Fruit fly (Drosophila melanogaster) whole organism, prepupa: ENCODE data around the gene CG46244.

ENCODE experiments used
- Blimp-1 ChIP-seq: fragments of 200-800 bp; sonication (Bioruptor generic); optimal IDR thresholded peaks from 3 replicates; lab custom pipeline; 2017; ENCODE audit warnings: missing biosample characterization, missing genetic modification characterization, mild to moderate bottlenecking, moderate library complexity, missing genetic modification reagents
- CG10631 ChIP-seq: fragments of 200-800 bp; sonication (Bioruptor generic); optimal IDR thresholded peaks from 2 replicates; lab custom pipeline; 2016; ENCODE audit warnings: missing biosample characterization, missing genetic modification characterization
- CG10669 ChIP-seq: fragments of 200-800 bp; sonication (Bioruptor generic); optimal IDR thresholded peaks from 3 replicates; lab custom pipeline; 2018; ENCODE audit warnings: missing biosample characterization, mild to moderate bottlenecking, missing genetic modification characterization, moderate library complexity
- CG11294 ChIP-seq: fragments of 200-800 bp; sonication (Bioruptor generic); IDR thresholded peaks from 2 replicates; pipeline ENCODE4 v1.3.6; 2022; ENCODE audit warnings: missing biosample characterization, missing genetic modification characterization
- CG15336 ChIP-seq: fragments of 200-800 bp; sonication (Bioruptor generic); IDR thresholded peaks from 2 replicates; pipeline ENCODE4 v1.3.6; 2022; ENCODE audit warnings: missing biosample characterization, missing genetic modification characterization
- CG1621 ChIP-seq: fragments of 200-800 bp; sonication (Bioruptor generic); optimal IDR thresholded peaks from 3 replicates; lab custom pipeline; 2018; ENCODE audit warnings: missing biosample characterization, mild to moderate bottlenecking, missing genetic modification characterization
- CG16779 ChIP-seq: fragments of 200-800 bp; sonication (Bioruptor generic); optimal IDR thresholded peaks from 3 replicates; lab custom pipeline; 2017; ENCODE audit warnings: missing biosample characterization, mild to moderate bottlenecking, missing genetic modification characterization
- CG3032 ChIP-seq: fragments of 200-800 bp; optimal IDR thresholded peaks from 2 replicates; lab custom pipeline; 2019; ENCODE audit warnings: missing biosample characterization, mild to moderate bottlenecking, missing genetic modification characterization, moderate library complexity
- CG31627 ChIP-seq: fragments of 200-800 bp; sonication (Bioruptor generic); optimal IDR thresholded peaks from 3 replicates; lab custom pipeline; 2016; ENCODE audit warnings: missing biosample characterization, missing genetic modification characterization
- CG32006 ChIP-seq: fragments of 200-800 bp; sonication (Bioruptor generic); optimal IDR thresholded peaks from 3 replicates; lab custom pipeline; 2017; ENCODE audit warnings: missing biosample characterization, mild to moderate bottlenecking, missing genetic modification characterization
- CG34406 ChIP-seq: fragments of 200-800 bp; sonication (Bioruptor generic); optimal IDR thresholded peaks from 3 replicates; lab custom pipeline; 2016; ENCODE audit warnings: missing biosample characterization, missing genetic modification characterization
- CG3919 ChIP-seq: fragments of 200-800 bp; sonication (Bioruptor generic); optimal IDR thresholded peaks from 3 replicates; lab custom pipeline; 2016; ENCODE audit warnings: missing biosample characterization, missing genetic modification characterization
- CG4318 ChIP-seq: fragments of 200-800 bp; sonication (Bioruptor generic); optimal IDR thresholded peaks from 3 replicates; lab custom pipeline; 2017; ENCODE audit warnings: missing biosample characterization, mild to moderate bottlenecking, missing genetic modification characterization
- CG6276 ChIP-seq: fragments of 200-800 bp; sonication (Bioruptor generic); optimal IDR thresholded peaks from 2 replicates; lab custom pipeline; 2017; ENCODE audit warnings: missing biosample characterization, mild to moderate bottlenecking, missing genetic modification characterization
- CG6854 ChIP-seq: fragments of 200-800 bp; sonication (Bioruptor generic); optimal IDR thresholded peaks from 2 replicates; lab custom pipeline; 2017; ENCODE audit warnings: missing biosample characterization, mild to moderate bottlenecking, missing genetic modification characterization
- CG7368 ChIP-seq: fragments of 200-800 bp; sonication (Bioruptor generic); optimal IDR thresholded peaks from 3 replicates; lab custom pipeline; 2016; ENCODE audit warnings: missing biosample characterization, missing genetic modification characterization
- CG8119 ChIP-seq: fragments of 200-800 bp; sonication (Bioruptor generic); IDR thresholded peaks from 3 replicates; pipeline ENCODE4 v1.3.6; 2022; ENCODE audit warnings: missing biosample characterization, missing genetic modification characterization
- CG8632 ChIP-seq: fragments of 200-800 bp; sonication (Bioruptor generic); optimal IDR thresholded peaks from 3 replicates; lab custom pipeline; 2016; ENCODE audit warnings: missing biosample characterization, missing genetic modification characterization
- CG9139 ChIP-seq: fragments of 200-800 bp; sonication (Bioruptor generic); optimal IDR thresholded peaks from 3 replicates; lab custom pipeline; 2017; ENCODE audit warnings: missing biosample characterization, mild to moderate bottlenecking, missing genetic modification characterization
- Eip75B ChIP-seq: fragments of 200-800 bp; sonication (Bioruptor generic); optimal IDR thresholded peaks from 3 replicates; lab custom pipeline; 2016; ENCODE audit warnings: missing biosample characterization, missing genetic modification characterization
- Eip78C ChIP-seq: fragments of 200-800 bp; sonication (Bioruptor generic); peaks from one replicate; lab custom pipeline; 2016; ENCODE audit warnings: missing biosample characterization, missing genetic modification characterization
- Eip93F ChIP-seq: fragments of 200-800 bp; sonication (Bioruptor generic); optimal IDR thresholded peaks from 2 replicates; lab custom pipeline; 2016; ENCODE audit warnings: missing biosample characterization, mild to moderate bottlenecking, missing genetic modification characterization
- Ets21C ChIP-seq: fragments of 200-800 bp; sonication (Bioruptor generic); optimal IDR thresholded peaks from 3 replicates; lab custom pipeline; 2016; ENCODE audit warnings: missing biosample characterization, missing genetic modification characterization
- Ets96B ChIP-seq: fragments of 200-800 bp; optimal IDR thresholded peaks from 2 replicates; lab custom pipeline; 2019; ENCODE audit warnings: missing biosample characterization, mild to moderate bottlenecking, missing genetic modification characterization, moderate library complexity
- Gug ChIP-seq: fragments of 200-800 bp; sonication (Bioruptor generic); IDR thresholded peaks from 2 replicates; pipeline ENCODE4 v1.3.6; 2022; ENCODE audit warnings: missing biosample characterization, missing genetic modification characterization
- Hr39 ChIP-seq: fragments of 200-800 bp; sonication (Bioruptor generic); optimal IDR thresholded peaks from 2 replicates; lab custom pipeline; 2016; ENCODE audit warnings: missing biosample characterization, missing genetic modification characterization
- Lpt ChIP-seq: fragments of 200-800 bp; sonication (Bioruptor generic); optimal IDR thresholded peaks from 3 replicates; lab custom pipeline; 2016; ENCODE audit warnings: missing biosample characterization, missing genetic modification characterization
- Met ChIP-seq: fragments of 200-800 bp; sonication (Bioruptor generic); optimal IDR thresholded peaks from 3 replicates; lab custom pipeline; 2016; ENCODE audit warnings: missing biosample characterization, missing genetic modification characterization
- OdsH ChIP-seq: fragments of 200-800 bp; sonication (Bioruptor generic); optimal IDR thresholded peaks from 3 replicates; lab custom pipeline; 2016; ENCODE audit warnings: missing biosample characterization, missing genetic modification characterization
- Smox ChIP-seq: fragments of 200-800 bp; sonication (Bioruptor generic); optimal IDR thresholded peaks from 3 replicates; lab custom pipeline; 2016; ENCODE audit warnings: missing biosample characterization, missing genetic modification characterization
- Sox102F ChIP-seq: fragments of 200-800 bp; sonication (Bioruptor generic); optimal IDR thresholded peaks from 2 replicates; lab custom pipeline; 2016; ENCODE audit warnings: missing biosample characterization, mild to moderate bottlenecking, missing genetic modification characterization
- Sox14 ChIP-seq: fragments of 200-800 bp; sonication (Bioruptor generic); optimal IDR thresholded peaks from 3 replicates; lab custom pipeline; 2016; ENCODE audit warnings: missing biosample characterization, missing genetic modification characterization
- Sox15 ChIP-seq: fragments of 200-800 bp; sonication (Bioruptor generic); optimal IDR thresholded peaks from 3 replicates; lab custom pipeline; 2016; ENCODE audit warnings: missing biosample characterization, missing genetic modification characterization
- achi ChIP-seq: fragments of 200-800 bp; sonication (Bioruptor generic); optimal IDR thresholded peaks from 3 replicates; lab custom pipeline; 2016; ENCODE audit warnings: missing biosample characterization, missing genetic modification characterization
- acj6 ChIP-seq: fragments of 200-800 bp; sonication (Bioruptor generic); optimal IDR thresholded peaks from 3 replicates; lab custom pipeline; 2016; ENCODE audit warnings: missing biosample characterization, missing genetic modification characterization
- eg ChIP-seq: fragments of 200-800 bp; sonication (Bioruptor generic); IDR thresholded peaks from 3 replicates; pipeline ENCODE4 v1.3.6; 2022; ENCODE audit warnings: missing biosample characterization, missing genetic modification characterization
- esn ChIP-seq: fragments of 200-800 bp; sonication (Bioruptor generic); optimal IDR thresholded peaks from 2 replicates; lab custom pipeline; 2016; ENCODE audit warnings: missing biosample characterization, mild to moderate bottlenecking, missing genetic modification characterization, moderate library complexity
- fd59A ChIP-seq: fragments of 200-800 bp; sonication (Bioruptor generic); optimal IDR thresholded peaks from 2 replicates; lab custom pipeline; 2017; ENCODE audit warnings: missing biosample characterization, mild to moderate bottlenecking, missing genetic modification characterization, missing genetic modification reagents
- fd85E ChIP-seq: fragments of 200-800 bp; sonication (Bioruptor generic); optimal IDR thresholded peaks from 3 replicates; lab custom pipeline; 2016; ENCODE audit warnings: missing biosample characterization, missing genetic modification characterization
- fkh ChIP-seq: fragments of 200-800 bp; sonication (Bioruptor generic); optimal IDR thresholded peaks from 3 replicates; lab custom pipeline; 2017; ENCODE audit warnings: missing biosample characterization, mild to moderate bottlenecking, missing genetic modification characterization, moderate library complexity
- net ChIP-seq: fragments of 200-800 bp; sonication (Bioruptor generic); optimal IDR thresholded peaks from 3 replicates; lab custom pipeline; 2016; ENCODE audit warnings: missing biosample characterization, missing genetic modification characterization
- pdm3 ChIP-seq: fragments of 200-800 bp; sonication (Bioruptor generic); optimal IDR thresholded peaks from 3 replicates; lab custom pipeline; 2016; ENCODE audit warnings: missing biosample characterization, missing genetic modification characterization
- spab ChIP-seq: fragments of 200-800 bp; sonication (Bioruptor generic); optimal IDR thresholded peaks from 2 replicates; lab custom pipeline; 2017; ENCODE audit warnings: missing biosample characterization, mild to moderate bottlenecking, missing genetic modification characterization, missing genetic modification reagents
- ss ChIP-seq, 2 experiments: fragments of 200-800 bp; sonication (Bioruptor generic); optimal IDR thresholded peaks; 2 replicates in 1 of 2; 3 replicates in 1 of 2; lab custom pipeline; 2017 to 2018; ENCODE audit warnings: mild to moderate bottlenecking in 2 of 2, missing biosample characterization in 2 of 2, missing genetic modification characterization in 2 of 2, moderate library complexity in 1 of 2
- svp ChIP-seq: fragments of 200-800 bp; sonication (Bioruptor generic); peaks from one replicate; lab custom pipeline; 2016; ENCODE audit warnings: missing biosample characterization, missing genetic modification characterization
- topi ChIP-seq: fragments of 200-800 bp; sonication (Bioruptor generic); optimal IDR thresholded peaks from 3 replicates; lab custom pipeline; 2016; ENCODE audit warnings: missing biosample characterization, missing genetic modification characterization
- vri ChIP-seq: fragments of 200-800 bp; sonication (Bioruptor generic); optimal IDR thresholded peaks from 3 replicates; lab custom pipeline; 2016; ENCODE audit warnings: missing biosample characterization, mild to moderate bottlenecking, missing genetic modification characterization

Gene CG46244

DNA sequence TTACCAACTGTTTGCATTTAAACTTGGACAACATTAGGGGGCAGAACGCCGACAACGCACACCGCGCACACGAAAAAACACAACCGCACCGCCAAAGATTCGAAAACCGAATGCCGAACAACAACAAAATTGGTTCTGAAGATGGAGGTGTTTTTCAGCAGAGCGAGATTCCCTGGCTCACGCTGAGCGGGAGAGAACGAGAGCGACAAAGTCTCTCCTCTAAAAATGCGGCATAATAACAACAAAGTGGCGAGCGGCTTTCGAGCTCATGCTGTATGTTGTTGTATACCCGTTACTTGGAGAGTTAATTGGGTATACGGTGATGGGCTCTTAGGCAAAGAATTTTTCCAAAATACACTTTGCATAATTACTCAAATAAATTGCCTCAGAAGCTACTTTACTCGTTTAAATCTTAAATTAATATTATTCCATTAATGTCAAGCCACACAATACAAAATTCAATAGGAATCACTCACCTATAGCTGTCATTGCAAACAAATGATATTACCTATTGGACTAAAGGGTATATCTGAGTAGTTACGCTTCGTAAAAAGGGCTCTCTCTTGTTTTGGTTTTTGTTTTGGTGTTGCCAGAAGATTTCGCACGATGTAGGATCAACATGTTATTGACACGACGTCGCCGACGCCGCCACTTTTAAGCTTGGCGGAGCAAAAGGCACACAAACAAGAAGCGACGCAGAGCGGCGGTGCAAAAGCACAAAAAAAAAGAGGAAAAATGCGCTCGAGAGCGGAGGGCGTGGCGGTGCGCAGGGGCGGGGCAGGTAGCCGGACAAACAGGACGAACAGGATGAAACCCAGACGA, 33.7 kb upstream of the CG46244 start (continued):
- TF ChIP-seq CG7368 (GFP tag; lab: Kevin White, UChicago) (peak; percentile 82), fd59A (peak; percentile 93), topi (GFP tag; lab: Kevin White, UChicago) (peak; percentile 96), Eip93F (GFP tag; lab: Kevin White, UChicago) (peak; percentile 90), OdsH (GFP tag; lab: Kevin White, UChicago) (peak; percentile 96), Hr39 (GFP tag; lab: Kevin White, UChicago) (peak; percentile 94), CG8119 (GFP tag; lab: Robert Waterston, UW) (peak; percentile 95), Met (GFP tag; lab: Kevin White, UChicago) (peak; percentile 97), Sox14 (GFP tag; lab: Kevin White, UChicago) (peak; percentile 96), CG34406 (GFP tag; lab: Kevin White, UChicago) (peak; percentile 87)
- TF ChIP-seq, all 60 proteins: peak for 59

DNA sequence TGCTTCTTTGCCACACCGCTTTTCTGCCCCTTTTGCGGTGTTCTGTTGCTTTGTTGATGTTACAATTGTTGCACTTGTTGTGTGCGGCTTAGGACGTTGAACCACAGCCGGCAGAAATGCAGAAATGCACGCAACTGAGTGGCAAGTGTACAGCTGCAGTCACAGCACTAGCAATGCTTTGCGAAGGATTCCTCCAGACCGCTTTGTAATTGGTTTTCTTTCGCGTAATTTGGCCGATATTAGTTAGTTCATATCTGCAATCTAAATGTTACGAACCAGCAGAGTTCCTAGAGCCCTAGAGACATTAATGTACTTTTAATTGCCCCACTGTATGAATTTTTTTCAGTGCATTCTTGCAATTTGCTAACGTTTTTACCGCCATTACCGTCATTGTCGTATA, 32.0 kb upstream of the CG46244 start:
- TF ChIP-seq CG4318 (GFP tag; lab: Kevin White, UChicago) (peak; percentile 48), CG32006 (peak; percentile 66), topi (GFP tag; lab: Kevin White, UChicago) (peak; percentile 56), CG11294 (GFP tag; lab: Robert Waterston, UW) (no peak), net (GFP tag; lab: Kevin White, UChicago) (peak; percentile 60), Sox102F (peak; percentile 24), fkh (no peak), Sox15 (GFP tag; lab: Kevin White, UChicago) (no peak), OdsH (GFP tag; lab: Kevin White, UChicago) (peak; percentile 62), CG31627 (GFP tag; lab: Kevin White, UChicago) (peak; percentile 34), CG15336 (GFP tag; lab: Robert Waterston, UW) (peak; percentile 42; the same call in 1 of the 2 replicates), Eip75B (GFP tag; lab: Kevin White, UChicago) (peak; percentile 59), pdm3 (GFP tag; lab: Kevin White, UChicago) (peak; percentile 37), fd59A (peak; percentile 35), Lpt (GFP tag; lab: Kevin White, UChicago) (no peak), Ets96B (peak; percentile 68), Blimp-1 (no peak), CG3919 (peak; percentile 64), spab (GFP tag; lab: Kevin White, UChicago) (peak; percentile 25), CG3032 (tag; lab: Kevin White, UChicago) (peak; percentile 55), esn (peak; percentile 30), Sox14 (GFP tag; lab: Kevin White, UChicago) (peak; percentile 39), CG34406 (GFP tag; lab: Kevin White, UChicago) (peak; percentile 26), ss (GFP tag; optimal IDR thresholded peaks at IDR 0.05; lab: Kevin White, UChicago) (peak; percentile 39 to 63), CG1621 (tag; lab: Kevin White, UChicago) (no peak), achi (GFP tag; lab: Kevin White, UChicago) (peak; percentile 31), CG8119 (GFP tag; lab: Robert Waterston, UW) (0 out of 3 replicates have a peak, but pooled peaks have one; percentile 55), Smox (GFP tag; lab: Kevin White, UChicago) (peak; percentile 7), CG9139 (GFP tag; lab: Kevin White, UChicago) (no peak), Eip93F (GFP tag; lab: Kevin White, UChicago) (no peak), CG6276 (GFP tag; lab: Kevin White, UChicago) (peak; percentile 69), acj6 (peak; percentile 49), vri (GFP tag; lab: Kevin White, UChicago) (no peak), svp (GFP tag; lab: Kevin White, UChicago) (peak; percentile 79), CG8632 (GFP tag; lab: Kevin White, UChicago) (no peak), Gug (GFP tag; lab: Robert Waterston, UW) (peak; percentile 47; the same call in 1 of the 2 replicates), CG10669 (GFP tag; lab: Kevin White, UChicago) (peak; percentile 70), Eip78C (GFP tag; lab: Kevin White, UChicago) (peak; percentile 89), CG16779 (tag; lab: Kevin White, UChicago) (peak; percentile 3), Met (GFP tag; lab: Kevin White, UChicago) (peak; percentile 59), eg (GFP tag; lab: Robert Waterston, UW) (peak; percentile 53), Ets21C (GFP tag; lab: Kevin White, UChicago) (peak; percentile 13), fd85E (no peak), CG10631 (GFP tag; lab: Kevin White, UChicago) (peak; percentile 59), CG6854 (no peak)
